Worm (Caenorhabditis elegans) whole organism, midembryonic: Measurements from ENCODE around the gene fbxc-25.

Experiments used
- T22C8.4 ChIP-seq: fragments of 200-800 bp; sonication (Bioruptor generic); IDR thresholded peaks from 2 replicates; pipeline ENCODE4 v1.3.6; 2022; ENCODE audit warnings: missing genetic modification characterization, missing compliant biosample characterization
- flt-1 ChIP-seq: fragments of 200-800 bp; sonication (Bioruptor generic); IDR thresholded peaks from 2 replicates; pipeline ENCODE4 v1.3.6; 2022; ENCODE audit warnings: missing genetic modification characterization, missing compliant biosample characterization
- klf-2 ChIP-seq: fragments of 200-800 bp; sonication (Bioruptor generic); conservative IDR thresholded peaks from 2 replicates; pipeline ENCODE4 v1.3.6; 2022; ENCODE audit warnings: missing genetic modification reagents, missing genetic modification characterization, missing compliant biosample characterization
- med-1 ChIP-seq: sonication (generic microtip); optimal IDR thresholded peaks from 2 replicates; lab custom pipeline; 2017; ENCODE audit warnings: missing genetic modification characterization, mild to moderate bottlenecking, missing compliant biosample characterization, antibody characterized with exemption, missing genetic modification reagents; ENCODE audit not compliant: insufficient read depth
- ztf-23 ChIP-seq: fragments of 200-800 bp; sonication (Bioruptor generic); IDR thresholded peaks from 2 replicates; pipeline ENCODE4 v1.3.6; 2022; ENCODE audit warnings: missing genetic modification reagents, missing genetic modification characterization, missing compliant biosample characterization

- TF ChIP-seq med-1 (GFP tag; lab: Kevin White, UChicago): no peak
- TF ChIP-seq T22C8.4 (GFP tag; lab: Robert Waterston, UW): no peak
- TF ChIP-seq klf-2: no peak
- no peak for TF ChIP-seq flt-1 (GFP tag; lab: Robert Waterston, UW)
- TF ChIP-seq ztf-23: no peak
Observed at ce11 chrII:2322857-2323518, 26.9 kb upstream of the fbxc-25 start, which contains the start of the genes ZK1240.6 and ZK1240.2.
